Worm (Caenorhabditis elegans): ENCODE measurements around the gene sri-69.

ce11 chrV:17009342-17010064 lies 1.3 kb upstream of the sri-69 start, which contains the start of the genes clc-12 and clec-240:
- TF ChIP-seq nhr-12 (tag; optimal IDR thresholded peaks at IDR 0.05): no peak
- no peak for TF ChIP-seq ceh-39 (tag; optimal IDR thresholded peaks at IDR 0.05)
- no peak for TF ChIP-seq M03D4.4 (tag; optimal IDR thresholded peaks at IDR 0.05)
- no peak for TF ChIP-seq pha-4 (tag; optimal IDR thresholded peaks at IDR 0.05)

All from whole organism, mixed stage, embryonic.